Worm (Caenorhabditis elegans): Measurements from ENCODE around the gene cdk-12.
A peak's percentile ranks its signal among the peaks of the same experiment; 100 is the strongest.

Gene cdk-12

ce11 chrIII:4359208-4359607, 26.4 kb downstream of the cdk-12 start:
- TF ChIP-seq flt-1 (GFP tag; IDR thresholded peaks at IDR 0.05) = no peak

- TF ChIP-seq med-1 (GFP tag; optimal IDR thresholded peaks at IDR 0.05; ENCODE audit: insufficient read depth) (no peak), ref-1 (GFP tag; conservative IDR thresholded peaks at IDR 0.05) (no peak), ztf-23 (GFP tag; IDR thresholded peaks at IDR 0.05) (no peak), ztf-29 (GFP tag; IDR thresholded peaks at IDR 0.05) (no peak), T22C8.4 (GFP tag; IDR thresholded peaks at IDR 0.05) (no peak), klf-2 (GFP tag; conservative IDR thresholded peaks at IDR 0.05) (no peak), cog-1 (tag; optimal IDR thresholded peaks at IDR 0.05) (no peak), flt-1 (GFP tag; IDR thresholded peaks at IDR 0.05) (no peak), tab-1 (GFP tag; IDR thresholded peaks at IDR 0.05) (no peak)
Observed at ce11 chrIII:4359900-4360299, 27.1 kb downstream of the cdk-12 start.

- TF ChIP-seq med-1 (GFP tag; optimal IDR thresholded peaks at IDR 0.05; ENCODE audit: insufficient read depth) (no peak), flt-1 (GFP tag; IDR thresholded peaks at IDR 0.05) (0 out of 2 replicates have a peak, but pooled peaks have one; percentile 6), ztf-29 (GFP tag; IDR thresholded peaks at IDR 0.05) (no peak), klf-2 (GFP tag; conservative IDR thresholded peaks at IDR 0.05) (no peak), ztf-23 (GFP tag; IDR thresholded peaks at IDR 0.05) (no peak), cog-1 (tag; optimal IDR thresholded peaks at IDR 0.05) (no peak)
Observed at ce11 chrIII:4362332-4362731, 29.5 kb downstream of the cdk-12 start.

ce11 chrIII:4364974-4365373, 32.2 kb downstream of the cdk-12 start, which contains the start of gene ckb-1:
Gene ckb-1 (plus strand): TSS chrIII:4365274.
- no peak for TF ChIP-seq cog-1 (tag; optimal IDR thresholded peaks at IDR 0.05)
- TF ChIP-seq med-1 (GFP tag; optimal IDR thresholded peaks at IDR 0.05; ENCODE audit: insufficient read depth) = no peak
- TF ChIP-seq klf-2 (GFP tag; conservative IDR thresholded peaks at IDR 0.05) = no peak
- no peak for TF ChIP-seq ref-1 (GFP tag; conservative IDR thresholded peaks at IDR 0.05)
- TF ChIP-seq ztf-29 (GFP tag; IDR thresholded peaks at IDR 0.05) = no peak
- no peak for TF ChIP-seq flt-1 (GFP tag; IDR thresholded peaks at IDR 0.05)
- no peak for TF ChIP-seq T22C8.4 (GFP tag; IDR thresholded peaks at IDR 0.05)
- no peak for TF ChIP-seq ztf-23 (GFP tag; IDR thresholded peaks at IDR 0.05)
- no peak for TF ChIP-seq tab-1 (GFP tag; IDR thresholded peaks at IDR 0.05)

ce11 chrIII:4367649-4368048, 34.9 kb downstream of the cdk-12 start, which contains the start of gene ckb-2:
Gene ckb-2 (plus strand): TSS chrIII:4367949.
- TF ChIP-seq ref-1 (GFP tag; conservative IDR thresholded peaks at IDR 0.05) = no peak
- TF ChIP-seq T22C8.4 (GFP tag; IDR thresholded peaks at IDR 0.05) = no peak
- no peak for TF ChIP-seq ztf-29 (GFP tag; IDR thresholded peaks at IDR 0.05)
- no peak for TF ChIP-seq ztf-23 (GFP tag; IDR thresholded peaks at IDR 0.05)
- TF ChIP-seq cog-1 (tag; optimal IDR thresholded peaks at IDR 0.05) = no peak
- no peak for TF ChIP-seq klf-2 (GFP tag; conservative IDR thresholded peaks at IDR 0.05)
- no peak for TF ChIP-seq flt-1 (GFP tag; IDR thresholded peaks at IDR 0.05)

- 0 out of 2 replicates have a peak, but pooled peaks have one; percentile 62 for TF ChIP-seq klf-2 (GFP tag; conservative IDR thresholded peaks at IDR 0.05)
- peak; percentile 85 for TF ChIP-seq ztf-23 (GFP tag; IDR thresholded peaks at IDR 0.05)
- TF ChIP-seq T22C8.4 (GFP tag; IDR thresholded peaks at IDR 0.05) = peak; percentile 66; the same call in 1 of the 2 replicates
- 0 out of 2 replicates have a peak, but pooled peaks have one; percentile 56 for TF ChIP-seq ztf-29 (GFP tag; IDR thresholded peaks at IDR 0.05)
- peak; percentile 27 for TF ChIP-seq cog-1 (tag; optimal IDR thresholded peaks at IDR 0.05)
- peak; percentile 93 for TF ChIP-seq flt-1 (GFP tag; IDR thresholded peaks at IDR 0.05)
- peak; percentile 87 for TF ChIP-seq tab-1 (GFP tag; IDR thresholded peaks at IDR 0.05)
- TF ChIP-seq ref-1 (GFP tag; conservative IDR thresholded peaks at IDR 0.05) = peak; percentile 63
Observed at ce11 chrIII:4369381-4369809, 36.6 kb downstream of the cdk-12 start.

ce11 chrIII:4370585-4370984, 37.8 kb downstream of the cdk-12 start, which contains the start of gene ckb-3:
Gene ckb-3 (plus strand): TSS chrIII:4370885.
- TF ChIP-seq med-1 (GFP tag; optimal IDR thresholded peaks at IDR 0.05; ENCODE audit: insufficient read depth) (no peak), ztf-23 (GFP tag; IDR thresholded peaks at IDR 0.05) (no peak), ref-1 (GFP tag; conservative IDR thresholded peaks at IDR 0.05) (no peak), flt-1 (GFP tag; IDR thresholded peaks at IDR 0.05) (no peak)

ce11 chrIII:4372894-4373293, 40.1 kb downstream of the cdk-12 start:
- no peak for TF ChIP-seq flt-1 (GFP tag; IDR thresholded peaks at IDR 0.05)
- TF ChIP-seq ztf-29 (GFP tag; IDR thresholded peaks at IDR 0.05) = no peak
- no peak for TF ChIP-seq med-1 (GFP tag; optimal IDR thresholded peaks at IDR 0.05; ENCODE audit: insufficient read depth)
- TF ChIP-seq klf-2 (GFP tag; conservative IDR thresholded peaks at IDR 0.05) = no peak

- TF ChIP-seq ztf-23 (GFP tag; IDR thresholded peaks at IDR 0.05) = no peak
- no peak for TF ChIP-seq cog-1 (tag; optimal IDR thresholded peaks at IDR 0.05)
- no peak for TF ChIP-seq ref-1 (GFP tag; conservative IDR thresholded peaks at IDR 0.05)
- TF ChIP-seq flt-1 (GFP tag; IDR thresholded peaks at IDR 0.05) = no peak
- no peak for TF ChIP-seq tab-1 (GFP tag; IDR thresholded peaks at IDR 0.05)
- TF ChIP-seq med-1 (GFP tag; optimal IDR thresholded peaks at IDR 0.05; ENCODE audit: insufficient read depth) = no peak
- no peak for TF ChIP-seq klf-2 (GFP tag; conservative IDR thresholded peaks at IDR 0.05)
- TF ChIP-seq ztf-29 (GFP tag; IDR thresholded peaks at IDR 0.05) = no peak
- TF ChIP-seq T22C8.4 (GFP tag; IDR thresholded peaks at IDR 0.05) = no peak
Observed at ce11 chrIII:4374854-4375253, 42.1 kb downstream of the cdk-12 start, which contains the start of gene pals-26. Gene pals-26 (plus strand): TSS chrIII:4375154.

ce11 chrIII:4378600-4379293, 46.0 kb downstream of the cdk-12 start:
- TF ChIP-seq ztf-23 (GFP tag; IDR thresholded peaks at IDR 0.05) = peak; percentile 83
- peak; percentile 5 for TF ChIP-seq med-1 (GFP tag; optimal IDR thresholded peaks at IDR 0.05; ENCODE audit: insufficient read depth)
- TF ChIP-seq tab-1 (GFP tag; IDR thresholded peaks at IDR 0.05) = peak; percentile 83
- TF ChIP-seq T22C8.4 (GFP tag; IDR thresholded peaks at IDR 0.05) = peak; percentile 42
- TF ChIP-seq ztf-29 (GFP tag; IDR thresholded peaks at IDR 0.05) = peak; percentile 83
- peak; percentile 91 for TF ChIP-seq flt-1 (GFP tag; IDR thresholded peaks at IDR 0.05)
- peak; percentile 56 for TF ChIP-seq cog-1 (tag; optimal IDR thresholded peaks at IDR 0.05)
- TF ChIP-seq ref-1 (GFP tag; conservative IDR thresholded peaks at IDR 0.05) = peak; percentile 50; the same call in 1 of the 2 replicates
- peak; percentile 66 for TF ChIP-seq klf-2 (GFP tag; conservative IDR thresholded peaks at IDR 0.05)
